Fruit fly (Drosophila melanogaster) whole organism: Measurements from ENCODE around the gene CG43089.

ENCODE experiments used
- CG8478 ChIP-seq: fragments of >200 bp; optimal IDR thresholded peaks from 2 replicates; lab custom pipeline; 2018; ENCODE audit warnings: inconsistent platforms
- Dll ChIP-seq: fragments of >200 bp; optimal IDR thresholded peaks from 2 replicates; lab custom pipeline; 2017
- EcR ChIP-seq, 2 experiments: fragments of >200 bp; optimal IDR thresholded peaks; 2 replicates each; lab custom pipeline; 2017; ENCODE audit warnings: missing biosample characterization in 2 of 2, missing genetic modification characterization in 2 of 2, missing genetic modification reagents in 2 of 2
- pan ChIP-seq: fragments of >200 bp; optimal IDR thresholded peaks from 2 replicates; lab custom pipeline; 2017
- psq ChIP-seq: fragments of >200 bp; optimal IDR thresholded peaks from 2 replicates; lab custom pipeline; 2017
- usp ChIP-seq: fragments of >200 bp; optimal IDR thresholded peaks from 2 replicates; lab custom pipeline; 2017; ENCODE audit warnings: missing biosample characterization, missing genetic modification characterization, mixed read lengths

The CG43089 gene

dm6 chr3L:3713725-3714124, at the start of gene CG43089:
Gene CG43089 (plus strand): TSS chr3L:3714027.
- TF ChIP-seq psq (no peak), CG8478 (lab: Kevin White, UChicago) (no peak), pan (lab: Kevin White, UChicago) (no peak), usp (GFP tag; lab: Kevin White, UChicago) (no peak)

DNA sequence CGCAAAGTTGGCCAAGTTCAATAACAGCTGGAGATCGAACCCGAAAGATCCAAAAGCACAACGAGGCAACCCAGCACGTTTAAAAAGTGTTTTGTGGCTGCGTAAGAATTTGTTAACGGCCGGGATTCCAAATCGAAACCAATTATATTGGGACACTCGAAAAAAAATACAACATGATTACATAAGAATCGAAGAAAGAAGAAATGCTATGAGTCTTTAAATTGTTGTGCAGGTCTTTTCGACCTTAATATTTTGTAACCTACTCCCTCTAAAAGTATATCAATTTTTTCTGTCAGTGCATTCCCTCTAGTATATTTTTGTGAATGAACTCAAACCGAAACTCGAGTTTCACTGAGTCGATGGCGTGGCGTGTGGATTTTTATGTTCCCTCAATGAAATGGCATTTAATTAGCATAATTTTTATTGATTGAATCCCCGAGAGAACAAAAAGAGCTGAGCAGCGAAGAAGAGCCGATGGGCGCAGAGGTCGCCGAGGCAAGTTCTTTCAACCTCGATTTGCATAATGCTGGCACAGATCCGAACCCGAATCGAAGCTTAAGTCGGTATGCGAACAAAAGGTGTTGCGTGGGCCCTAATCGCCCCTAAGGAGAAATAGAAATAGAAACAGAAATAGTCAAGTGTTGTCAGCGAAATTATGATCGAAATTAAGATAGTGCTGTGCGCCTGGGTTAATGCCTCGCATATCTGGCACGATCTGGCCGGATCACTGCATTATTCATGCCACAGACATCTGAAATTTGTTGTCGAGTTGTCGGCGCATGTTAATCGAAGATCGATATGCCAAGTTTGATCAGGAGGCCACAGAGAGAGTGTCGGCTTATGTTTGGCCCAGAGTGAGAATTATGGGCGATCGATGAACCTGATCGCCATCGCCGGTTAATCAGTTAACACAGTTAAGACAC, 48.3 kb upstream of the CG43089 start:
- TF ChIP-seq Dll (lab: Kevin White, UChicago) (no peak), usp (GFP tag; lab: Kevin White, UChicago) (no peak), psq (no peak), pan (lab: Kevin White, UChicago) (no peak), EcR (GFP tag; optimal IDR thresholded peaks at IDR 0.05; lab: Kevin White, UChicago) (no peak), CG8478 (lab: Kevin White, UChicago) (no peak)

DNA sequence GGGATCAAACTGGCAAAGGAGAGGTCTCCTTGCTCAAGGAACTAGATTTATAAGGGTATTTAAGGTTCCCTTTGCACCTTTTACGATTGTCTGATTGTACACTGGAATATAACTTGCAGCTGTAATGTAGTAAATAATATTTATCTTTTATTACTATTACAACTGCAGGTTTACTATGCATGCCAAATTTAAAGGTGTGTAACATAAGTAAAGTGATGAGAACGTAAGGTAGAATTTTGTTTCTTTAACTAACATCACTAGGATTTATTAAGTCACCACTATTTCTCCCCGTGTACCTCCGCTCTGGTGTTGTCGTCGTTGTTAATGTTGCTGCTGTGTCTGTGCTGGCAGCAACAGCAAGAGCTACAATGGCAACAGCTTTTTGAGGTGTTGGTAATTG, 46.2 kb upstream of the CG43089 start:
- TF ChIP-seq psq: no peak
- no peak for TF ChIP-seq Dll (lab: Kevin White, UChicago)
- TF ChIP-seq CG8478 (lab: Kevin White, UChicago): no peak
- no peak for TF ChIP-seq usp (GFP tag; lab: Kevin White, UChicago)
- no peak for TF ChIP-seq pan (lab: Kevin White, UChicago)
- TF ChIP-seq EcR (GFP tag; optimal IDR thresholded peaks at IDR 0.05; lab: Kevin White, UChicago): no peak

- TF ChIP-seq EcR (GFP tag; optimal IDR thresholded peaks at IDR 0.05; lab: Kevin White, UChicago): no peak
- no peak for TF ChIP-seq pan (lab: Kevin White, UChicago)
- no peak for TF ChIP-seq Dll (lab: Kevin White, UChicago)
- TF ChIP-seq psq: no peak
- no peak for TF ChIP-seq CG8478 (lab: Kevin White, UChicago)
- TF ChIP-seq usp (GFP tag; lab: Kevin White, UChicago): no peak
Measured at dm6 chr3L:3672490-3673107, 41.2 kb upstream of the CG43089 start.

dm6 chr3L:3678375-3678774, 35.5 kb upstream of the CG43089 start:
- TF ChIP-seq pan (lab: Kevin White, UChicago): no peak
- no peak for TF ChIP-seq usp (GFP tag; lab: Kevin White, UChicago)
- TF ChIP-seq CG8478 (lab: Kevin White, UChicago): no peak
- TF ChIP-seq psq: no peak
- no peak for TF ChIP-seq Dll (lab: Kevin White, UChicago)
- no peak for TF ChIP-seq EcR (GFP tag; optimal IDR thresholded peaks at IDR 0.05; lab: Kevin White, UChicago)

- TF ChIP-seq EcR (GFP tag; optimal IDR thresholded peaks at IDR 0.05; lab: Kevin White, UChicago) (no peak), usp (GFP tag; lab: Kevin White, UChicago) (no peak), Dll (lab: Kevin White, UChicago) (no peak), pan (lab: Kevin White, UChicago) (no peak), CG8478 (lab: Kevin White, UChicago) (no peak), psq (no peak)
Measured at dm6 chr3L:3684004-3684403, 29.8 kb upstream of the CG43089 start.

DNA sequence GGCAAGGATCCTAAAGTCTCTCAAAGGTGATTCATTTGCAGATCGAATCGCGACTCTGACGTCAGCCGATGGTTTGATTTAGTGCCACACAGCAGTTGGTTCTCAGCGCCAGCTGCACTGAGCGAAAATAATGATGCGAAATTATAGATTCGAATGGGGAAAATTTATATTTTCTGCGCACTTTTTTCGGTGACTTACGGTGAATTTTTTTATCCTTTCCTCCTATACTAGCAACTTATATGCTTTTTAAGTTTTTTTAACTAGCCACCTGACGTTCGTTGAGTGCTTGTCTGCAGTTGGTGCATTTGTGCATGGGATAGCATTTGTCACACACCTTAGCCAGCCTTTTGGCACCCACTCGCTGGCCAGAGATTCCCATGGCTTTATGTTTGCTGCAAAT, 27.6 kb upstream of the CG43089 start:
- TF ChIP-seq usp (GFP tag; lab: Kevin White, UChicago) (no peak), Dll (lab: Kevin White, UChicago) (no peak), pan (lab: Kevin White, UChicago) (no peak), psq (no peak), EcR (GFP tag; optimal IDR thresholded peaks at IDR 0.05; lab: Kevin White, UChicago) (no peak), CG8478 (lab: Kevin White, UChicago) (no peak)

DNA sequence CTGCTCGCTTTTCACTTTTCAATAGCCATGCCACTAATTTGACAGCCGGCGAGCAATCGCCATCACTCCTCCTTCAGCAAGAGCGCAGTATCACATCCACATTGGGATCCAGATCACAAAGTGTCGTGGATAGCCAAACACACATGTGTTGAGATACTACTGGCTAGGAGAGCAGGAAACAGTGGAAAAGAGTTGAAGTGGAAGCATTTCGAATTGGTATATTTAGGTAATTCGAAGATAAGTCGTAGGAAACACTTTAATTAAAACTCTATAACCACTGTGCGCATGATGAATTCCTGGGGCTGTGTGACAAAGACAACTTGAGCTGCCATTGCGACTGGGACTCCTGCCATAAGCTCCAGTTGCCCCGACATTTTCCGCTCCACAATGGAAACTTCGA, 23.7 kb upstream of the CG43089 start:
- TF ChIP-seq EcR (GFP tag; optimal IDR thresholded peaks at IDR 0.05; lab: Kevin White, UChicago): no peak
- TF ChIP-seq CG8478 (lab: Kevin White, UChicago): no peak
- TF ChIP-seq Dll (lab: Kevin White, UChicago): no peak
- no peak for TF ChIP-seq usp (GFP tag; lab: Kevin White, UChicago)
- TF ChIP-seq psq: no peak
- TF ChIP-seq pan (lab: Kevin White, UChicago): no peak

DNA sequence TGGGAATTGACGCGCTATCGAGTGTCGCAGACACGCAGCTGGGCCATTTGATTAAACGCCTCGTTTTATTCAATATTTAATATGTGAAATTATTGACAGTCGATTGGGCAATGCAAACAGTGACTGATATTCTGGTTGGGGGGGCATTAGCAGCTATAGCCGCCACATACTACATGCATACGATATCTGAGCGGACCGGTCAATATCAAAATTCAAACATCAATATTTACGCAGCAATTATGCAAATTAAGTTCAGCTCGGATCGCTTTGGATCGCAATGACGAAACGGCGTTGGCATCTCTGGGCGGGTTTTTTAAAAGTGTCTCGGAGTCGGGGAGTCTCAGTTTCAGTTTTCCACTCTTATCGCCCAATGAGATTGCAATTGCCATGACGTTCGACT, 22.2 kb upstream of the CG43089 start:
- no peak for TF ChIP-seq usp (GFP tag; lab: Kevin White, UChicago)
- no peak for TF ChIP-seq pan (lab: Kevin White, UChicago)
- no peak for TF ChIP-seq Dll (lab: Kevin White, UChicago)
- no peak for TF ChIP-seq EcR (GFP tag; optimal IDR thresholded peaks at IDR 0.05; lab: Kevin White, UChicago)
- TF ChIP-seq psq: no peak
- TF ChIP-seq CG8478 (lab: Kevin White, UChicago): no peak

dm6 chr3L:3695379-3695778, 18.4 kb upstream of the CG43089 start:
- TF ChIP-seq Dll (lab: Kevin White, UChicago): no peak
- no peak for TF ChIP-seq psq
- no peak for TF ChIP-seq pan (lab: Kevin White, UChicago)
- TF ChIP-seq CG8478 (lab: Kevin White, UChicago): no peak
- no peak for TF ChIP-seq EcR (GFP tag; optimal IDR thresholded peaks at IDR 0.05; lab: Kevin White, UChicago)
- TF ChIP-seq usp (GFP tag; lab: Kevin White, UChicago): no peak

- TF ChIP-seq pan (lab: Kevin White, UChicago) (no peak), usp (GFP tag; lab: Kevin White, UChicago) (no peak), Dll (lab: Kevin White, UChicago) (no peak), psq (no peak)
Measured at dm6 chr3L:3702033-3702432, 11.8 kb upstream of the CG43089 start.
